Worm (Caenorhabditis elegans): ENCODE measurements around the gene R13A5.7.

ce11 chrIII:7558658-7559057 lies 11.3 kb downstream of the R13A5.7 start:
- no peak for TF ChIP-seq madf-3 (GFP tag; IDR thresholded peaks at IDR 0.05)
- TF ChIP-seq F39B2.1 (GFP tag; IDR thresholded peaks at IDR 0.05), result no peak
- TF ChIP-seq hlh-12 (tag; optimal IDR thresholded peaks at IDR 0.05), result no peak
- TF ChIP-seq bed-1 (GFP tag; IDR thresholded peaks at IDR 0.05), result no peak
- TF ChIP-seq lin-40 (tag; optimal IDR thresholded peaks at IDR 0.05), result no peak
- no peak for TF ChIP-seq let-526 (GFP tag; IDR thresholded peaks at IDR 0.05)
- TF ChIP-seq unc-62 (GFP tag; optimal IDR thresholded peaks at IDR 0.05), result no peak
- TF ChIP-seq hsf-1 (GFP tag; IDR thresholded peaks at IDR 0.05), result no peak
- TF ChIP-seq hmg-20 (GFP tag; IDR thresholded peaks at IDR 0.05), result no peak
- no peak for TF ChIP-seq pha-4 (tag; optimal IDR thresholded peaks at IDR 0.05)
- no peak for TF ChIP-seq Y79H2A.3 (GFP tag; conservative IDR thresholded peaks at IDR 0.05)
- TF ChIP-seq ets-4 (GFP tag; optimal IDR thresholded peaks at IDR 0.05), result no peak
- TF ChIP-seq unc-130 (GFP tag; optimal IDR thresholded peaks at IDR 0.05), result no peak
